Fruit fly (Drosophila melanogaster) whole organism, embryonic: ENCODE results near the gene Prim2.

Experiments
- CG9727 ChIP-seq: fragments of 200-800 bp; sonication (Bioruptor generic); optimal IDR thresholded peaks from 3 replicates; lab custom pipeline; 2017; ENCODE audit warnings: missing biosample characterization, mild to moderate bottlenecking, missing genetic modification characterization
- mld ChIP-seq: fragments of 200-800 bp; sonication (Bioruptor generic); IDR thresholded peaks from 3 replicates; pipeline ENCODE4 v1.3.6; 2022; ENCODE audit warnings: missing biosample characterization, missing genetic modification characterization; ENCODE audit not compliant: partially characterized antibody
- sr ChIP-seq: fragments of 200-800 bp; sonication (Bioruptor generic); IDR thresholded peaks from 3 replicates; pipeline ENCODE4 v1.3.6; 2022; ENCODE audit warnings: missing biosample characterization, missing genetic modification characterization

DNA sequence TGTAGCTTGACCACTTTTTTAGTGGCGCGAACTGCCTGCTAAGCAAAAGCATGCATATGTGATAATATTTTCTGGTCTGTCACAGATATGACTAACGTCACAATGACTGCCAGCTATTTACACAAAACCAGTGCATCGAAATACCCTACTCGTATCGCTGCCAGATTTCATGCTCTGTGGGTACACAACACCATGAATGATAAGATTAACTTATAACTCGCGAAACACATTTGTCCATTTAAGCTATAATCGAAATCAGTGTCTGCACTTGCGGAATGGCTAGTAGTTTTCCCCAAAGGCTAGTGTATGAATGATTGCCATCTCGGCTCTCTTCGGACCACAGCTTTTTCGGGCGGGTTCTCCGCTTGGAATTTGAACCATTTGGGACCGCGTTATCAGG, 24.0 kb upstream of the Prim2 start:
- TF ChIP-seq sr (GFP tag; lab: Robert Waterston, UW) (no peak), mld (no peak), CG9727 (no peak)
